Worm (Caenorhabditis elegans) whole organism, L4/young adult: ENCODE data around the gene zyg-1.

Source experiments
- W03F9.2 ChIP-seq: fragments of 150-350 bp; optimal IDR thresholded peaks from 2 replicates; lab custom pipeline; 2014; ENCODE audit warnings: missing biosample characterization, missing genetic modification characterization
- dao-5 ChIP-seq: sonication (generic microtip); optimal IDR thresholded peaks from 2 replicates; lab custom pipeline; 2016; ENCODE audit warnings: missing genotype, missing genetic modification characterization, moderate library complexity, missing compliant biosample characterization
- him-1 ChIP-seq: sonication (generic microtip); optimal IDR thresholded peaks from 2 replicates; lab custom pipeline; 2016; ENCODE audit warnings: missing genotype, missing genetic modification reagents, missing genetic modification characterization, missing compliant biosample characterization

DNA sequence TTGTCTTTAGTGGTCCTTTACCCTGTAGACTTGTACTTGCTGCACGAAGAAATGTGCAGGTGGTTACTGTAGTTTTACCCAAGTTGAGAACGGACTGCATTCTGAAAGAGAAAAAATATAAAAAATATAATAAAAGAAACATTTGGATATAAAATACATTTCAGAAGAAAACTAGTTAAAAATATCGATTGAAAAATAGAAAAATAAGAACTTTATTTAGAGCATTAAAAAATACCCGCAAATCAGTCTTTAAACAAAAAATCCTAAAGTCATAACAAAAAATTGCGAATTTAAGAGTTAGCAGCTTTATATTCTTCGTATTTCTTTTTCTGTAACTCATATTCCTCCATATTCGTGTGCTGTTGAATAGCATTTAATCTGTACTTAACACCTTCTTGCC, 19.3 kb downstream of the zyg-1 start, which contains the start of gene C25H3.7:
- TF ChIP-seq W03F9.2 (tag; lab: Kevin White, UChicago), result no peak
- TF ChIP-seq dao-5 (tag; lab: Kevin White, UChicago), result no peak
- no peak for TF ChIP-seq him-1 (tag; lab: Kevin White, UChicago)
